Worm (Caenorhabditis elegans): ENCODE measurements around the gene dpyd-1.

dpyd-1 gene

ce11 chrX:5475164-5475576 is 7.5 kb downstream of the dpyd-1 start (continued):
- TF ChIP-seq ref-2 (tag; optimal IDR thresholded peaks at IDR 0.05) (peak; percentile 74), elt-2 (tag; optimal IDR thresholded peaks at IDR 0.05) (peak; percentile 63), eyg-1 (tag; optimal IDR thresholded peaks at IDR 0.05) (peak; percentile 34), pha-2 (tag; optimal IDR thresholded peaks at IDR 0.05) (peak; percentile 14), sox-4 (tag; optimal IDR thresholded peaks at IDR 0.05) (no peak), dve-1 (tag; optimal IDR thresholded peaks at IDR 0.05) (peak; percentile 50), ceh-24 (tag; optimal IDR thresholded peaks at IDR 0.05) (no peak), T23F11.4 (GFP tag; optimal IDR thresholded peaks at IDR 0.05) (no peak), ceh-31 (tag; optimal IDR thresholded peaks at IDR 0.05) (peak; percentile 76), ceh-18 (tag; optimal IDR thresholded peaks at IDR 0.05) (peak; percentile 70), ttx-3 (tag; optimal IDR thresholded peaks at IDR 0.05) (no peak), pag-3 (tag; optimal IDR thresholded peaks at IDR 0.05; ENCODE audit: borderline replicate concordance) (no peak), rnt-1 (tag; optimal IDR thresholded peaks at IDR 0.05) (peak; percentile 26), Y22D7AL.16 (tag; optimal IDR thresholded peaks at IDR 0.05) (no peak), K09A11.1 (tag; optimal IDR thresholded peaks at IDR 0.05; ENCODE audit: insufficient read depth) (no peak), fkh-10 (GFP tag; optimal IDR thresholded peaks at IDR 0.05) (no peak), ceh-30 (tag; optimal IDR thresholded peaks at IDR 0.05) (peak; percentile 22), ceh-14 (tag; optimal IDR thresholded peaks at IDR 0.05) (no peak), npax-4 (tag; optimal IDR thresholded peaks at IDR 0.05) (no peak), lin-11 (tag; optimal IDR thresholded peaks at IDR 0.05) (no peak), pax-1 (tag; optimal IDR thresholded peaks at IDR 0.05) (peak; percentile 78), ceh-9 (tag; optimal IDR thresholded peaks at IDR 0.05) (no peak), pha-4 (tag; optimal IDR thresholded peaks at IDR 0.05) (no peak), syd-9 (tag; optimal IDR thresholded peaks at IDR 0.05) (peak; percentile 15), pros-1 (tag; optimal IDR thresholded peaks at IDR 0.05) (peak; percentile 25), F13H6.1 (tag; optimal IDR thresholded peaks at IDR 0.05) (peak; percentile 55), ztf-16 (tag; optimal IDR thresholded peaks at IDR 0.05) (peak; percentile 11), ceh-2 (tag; optimal IDR thresholded peaks at IDR 0.05) (peak; percentile 62), dmd-4 (tag; optimal IDR thresholded peaks at IDR 0.05; ENCODE audit: borderline replicate concordance) (no peak), gmeb-2 (tag; optimal IDR thresholded peaks at IDR 0.05) (no peak), fax-1 (tag; optimal IDR thresholded peaks at IDR 0.05) (no peak)

ce11 chrX:5476357-5476756 is 8.7 kb downstream of the dpyd-1 start:
- TF ChIP-seq elt-2 (tag; optimal IDR thresholded peaks at IDR 0.05) (peak; percentile 47), ceh-24 (tag; optimal IDR thresholded peaks at IDR 0.05) (no peak), che-1 (tag; optimal IDR thresholded peaks at IDR 0.05) (no peak), syd-9 (tag; optimal IDR thresholded peaks at IDR 0.05) (no peak)

DNA sequence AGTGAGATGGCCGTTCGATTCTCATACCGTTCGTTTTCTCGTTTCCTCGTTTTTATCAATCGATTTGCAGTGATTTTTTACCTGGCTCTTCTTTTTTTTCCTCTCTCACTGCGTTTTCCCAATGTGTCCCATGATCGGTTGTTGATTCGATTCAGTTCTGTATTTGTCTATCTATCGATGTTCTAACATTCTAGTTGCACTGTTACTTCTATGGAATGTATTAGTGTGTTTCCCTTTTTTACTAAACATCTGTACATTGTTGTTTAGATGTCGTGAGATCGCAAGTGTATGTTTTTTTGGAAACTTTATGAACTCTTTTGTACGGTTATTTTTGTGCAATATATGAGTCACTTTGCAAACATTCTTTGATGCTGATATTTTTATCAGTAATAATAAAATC is 9.9 kb downstream of the dpyd-1 start:
- TF ChIP-seq ceh-2 (tag; optimal IDR thresholded peaks at IDR 0.05) = no peak
- no peak for TF ChIP-seq dmd-4 (tag; optimal IDR thresholded peaks at IDR 0.05; ENCODE audit: borderline replicate concordance)

- TF ChIP-seq pros-1 (tag; optimal IDR thresholded peaks at IDR 0.05) (no peak), ceh-24 (tag; optimal IDR thresholded peaks at IDR 0.05) (no peak), mec-3 (tag; optimal IDR thresholded peaks at IDR 0.05; ENCODE audit: borderline replicate concordance) (no peak), hlh-13 (GFP tag; optimal IDR thresholded peaks at IDR 0.05) (no peak), odd-2 (tag; optimal IDR thresholded peaks at IDR 0.05) (no peak), hlh-8 (tag; optimal IDR thresholded peaks at IDR 0.05) (no peak), hlh-6 (tag; optimal IDR thresholded peaks at IDR 0.05) (no peak), gmeb-2 (tag; optimal IDR thresholded peaks at IDR 0.05) (no peak), nhr-232 (tag; optimal IDR thresholded peaks at IDR 0.05) (no peak), nhr-11 (tag; optimal IDR thresholded peaks at IDR 0.05) (no peak), dve-1 (tag; optimal IDR thresholded peaks at IDR 0.05) (no peak), elt-2 (tag; optimal IDR thresholded peaks at IDR 0.05) (no peak), ceh-18 (tag; optimal IDR thresholded peaks at IDR 0.05) (no peak), ceh-19 (GFP tag; optimal IDR thresholded peaks at IDR 0.05) (no peak), sdc-2 (tag; optimal IDR thresholded peaks at IDR 0.05) (no peak)
These were observed 11.2 kb downstream of the dpyd-1 start for ce11 chrX:5478875-5479274.
